Fruit fly (Drosophila melanogaster) Kc167 (cell line): ENCODE results near the gene CG11034.

Source experiments
- h ChIP-seq: fragments of >200 bp; optimal IDR thresholded peaks from 3 replicates; lab custom pipeline; 2018; ENCODE audit warnings: missing external identifiers
- insv ChIP-seq: fragments of >200 bp; optimal IDR thresholded peaks from 3 replicates; lab custom pipeline; 2018; ENCODE audit warnings: missing external identifiers
- psq ChIP-seq: fragments of >200 bp; optimal IDR thresholded peaks from 2 replicates; lab custom pipeline; 2017; ENCODE audit warnings: missing external identifiers
- ttk ChIP-seq: sonication (Bioruptor generic); optimal IDR thresholded peaks from 2 replicates; lab custom pipeline; 2017; ENCODE audit warnings: missing external identifiers

dm6 chr2L:5801926-5802325 is 3.3 kb upstream of the CG11034 start, which contains the start of the genes CG14005 and CG7239:
- TF ChIP-seq psq (no peak), h (lab: Kevin White, UChicago) (no peak), ttk (no peak), insv (no peak)
